Worm (Caenorhabditis elegans): ENCODE data around the gene Y32F6A.5.

- TF ChIP-seq unc-62 (GFP tag; optimal IDR thresholded peaks at IDR 0.05) (no peak), sox-4 (tag; optimal IDR thresholded peaks at IDR 0.05) (no peak), lin-39 (tag; optimal IDR thresholded peaks at IDR 0.05) (no peak), pqm-1 (tag; optimal IDR thresholded peaks at IDR 0.05) (no peak), elt-3 (tag; optimal IDR thresholded peaks at IDR 0.05) (no peak)
Observed at ce11 chrV:10478097-10478828, 24.9 kb upstream of the Y32F6A.5 start, which contains the start of the genes crp-1 and Y32F6B.9.

Measured in whole organism, L1 larva.